Fruit fly (Drosophila melanogaster): ENCODE results near the gene alpha-Man-Ic.
"Not testable (repeated sequence)": the region's sequence is repeated elsewhere in the genome, so short reads cannot be mapped to it uniquely, and the experiment has no call there.

DNA sequence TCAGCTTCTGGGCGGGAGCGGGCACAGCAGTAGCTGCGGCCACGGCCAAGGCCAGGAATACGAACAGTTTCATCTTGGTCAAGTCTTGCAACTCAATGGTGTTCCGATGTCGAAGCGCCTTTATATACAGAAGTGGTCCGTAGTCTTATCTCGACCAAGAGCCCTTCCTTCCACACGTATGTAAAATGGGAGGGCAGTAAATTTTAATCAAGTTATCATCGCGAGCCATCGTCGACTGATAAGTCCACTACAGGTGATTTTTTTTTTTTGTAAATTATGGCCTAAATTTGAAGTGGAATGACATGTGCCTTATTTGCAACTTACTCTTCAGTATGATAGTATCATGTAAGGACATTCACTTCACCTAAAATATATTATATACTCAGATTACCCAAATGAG is 5.7 kb downstream of the alpha-Man-Ic start, which contains the start of gene Jon99Cii:
- TF ChIP-seq CG12605 (GFP tag; IDR thresholded peaks at IDR 0.05); gl (tag; optimal IDR thresholded peaks at IDR 0.05); CG17806 (tag; optimal IDR thresholded peaks at IDR 0.05); Pif1A (GFP tag; optimal IDR thresholded peaks at IDR 0.05); CG13204 (GFP tag; optimal IDR thresholded peaks at IDR 0.05); EcR (GFP tag; optimal IDR thresholded peaks at IDR 0.05); fd96Ca (GFP tag; IDR thresholded peaks at IDR 0.05); CG15710 (tag; optimal IDR thresholded peaks at IDR 0.05); CG4496 (GFP tag; IDR thresholded peaks at IDR 0.05); CG8159 (tag; optimal IDR thresholded peaks at IDR 0.05); CG34367 (tag; optimal IDR thresholded peaks at IDR 0.05); CG9948 (tag; optimal IDR thresholded peaks at IDR 0.05); D1 (tag; optimal IDR thresholded peaks at IDR 0.05): not testable (repeated sequence)
